Worm (Caenorhabditis elegans) whole organism, late embryonic: Measurements from ENCODE around the gene C33D9.10.

Experiments
- K02D7.2 ChIP-seq: sonication (generic microtip); optimal IDR thresholded peaks from 2 replicates; lab custom pipeline; 2017; ENCODE audit warnings: mild to moderate bottlenecking, missing genetic modification characterization, missing compliant biosample characterization
- elt-4 ChIP-seq: sonication (generic microtip); optimal IDR thresholded peaks from 2 replicates; lab custom pipeline; 2016; ENCODE audit warnings: missing genetic modification characterization, missing compliant biosample characterization
- nfya-1 ChIP-seq: sonication (generic microtip); optimal IDR thresholded peaks from 2 replicates; lab custom pipeline; 2017; ENCODE audit warnings: missing genetic modification characterization, mild to moderate bottlenecking, missing compliant biosample characterization, antibody characterized with exemption, moderate library complexity
- npax-4 ChIP-seq: sonication (generic microtip); optimal IDR thresholded peaks from 2 replicates; lab custom pipeline; 2016; ENCODE audit warnings: missing genetic modification characterization, missing compliant biosample characterization

DNA sequence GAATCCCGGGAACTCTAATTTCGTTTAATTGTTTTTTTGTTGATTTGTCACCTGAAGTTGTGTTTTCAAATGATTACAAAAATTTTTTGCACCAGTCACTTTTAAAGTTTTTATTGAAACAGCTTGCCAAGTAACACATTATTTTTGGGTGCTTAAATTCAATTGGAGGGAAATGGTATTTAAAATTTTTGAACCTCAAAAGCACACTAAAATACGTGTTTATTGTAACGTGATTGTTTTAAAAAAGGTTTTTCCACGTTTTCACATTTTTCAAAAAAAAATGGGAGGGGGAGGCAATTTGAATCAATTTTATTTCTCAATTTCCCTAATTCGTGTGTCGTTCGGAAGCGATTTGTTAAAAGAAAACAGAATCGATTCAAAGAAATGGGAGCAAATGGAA is 33.2 kb upstream of the C33D9.10 start, which contains the start of gene T28C6.5:
- TF ChIP-seq nfya-1 (tag; lab: Kevin White, UChicago) (no peak), K02D7.2 (tag; lab: Kevin White, UChicago) (no peak), elt-4 (tag; lab: Kevin White, UChicago) (no peak), npax-4 (no peak)
